Worm (Caenorhabditis elegans) whole organism, L2 larva: Measurements from ENCODE around the gene Y39G8B.5.

ENCODE experiments used
- Y55F3AM.14 ChIP-seq: fragments of 200-800 bp; sonication (Bioruptor generic); optimal IDR thresholded peaks from 2 replicates; lab custom pipeline; 2018; ENCODE audit warnings: mild to moderate bottlenecking, missing genetic modification characterization, missing compliant biosample characterization
- mdl-1 ChIP-seq, 2 experiments: fragments of 150-350 bp in 1 of 2; sonication (generic microtip) in 1 of 2; optimal IDR thresholded peaks; 2 replicates each; lab custom pipeline; 2017; ENCODE audit warnings: missing biosample characterization in 2 of 2, missing genetic modification characterization in 2 of 2
- nhr-25 ChIP-seq: fragments of 150-350 bp; sonication (generic microtip); optimal IDR thresholded peaks from 3 replicates; lab custom pipeline; 2014; ENCODE audit warnings: missing biosample characterization, missing genetic modification characterization
- ztf-11 ChIP-seq: sonication (generic microtip); optimal IDR thresholded peaks from 2 replicates; lab custom pipeline; 2017; ENCODE audit warnings: missing biosample characterization, missing genetic modification characterization

Y39G8B.5 gene

DNA sequence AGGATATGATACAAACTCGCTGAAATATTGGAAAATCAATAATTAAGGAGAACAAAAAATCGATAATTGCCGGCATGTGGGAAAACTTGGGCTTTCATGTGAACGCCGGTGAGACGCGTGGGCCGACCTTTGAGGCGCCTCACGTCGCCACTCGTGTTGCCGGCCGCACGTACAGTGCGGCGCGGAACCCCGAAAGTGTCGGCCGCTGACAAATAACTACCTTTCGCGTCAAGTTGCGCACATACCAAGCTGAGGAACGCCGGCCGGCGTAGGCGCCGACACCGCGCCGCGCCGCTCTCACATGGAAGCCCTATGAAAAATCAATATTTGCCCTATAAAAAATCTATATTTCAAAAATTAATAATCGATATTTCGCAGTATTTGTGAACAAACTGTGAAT is 53.4 kb downstream of the Y39G8B.5 start:
- TF ChIP-seq nhr-25 (tag; lab: Kevin White, UChicago) (no peak), Y55F3AM.14 (no peak), ztf-11 (no peak), mdl-1 (tag; optimal IDR thresholded peaks at IDR 0.05; lab: Kevin White, UChicago) (no peak)
